Fruit fly (Drosophila melanogaster) Kc167 (cell line): ENCODE results near the gene msl-2.

Source experiments
- Myc ChIP-seq: fragments of >200 bp; optimal IDR thresholded peaks from 2 replicates; lab custom pipeline; 2017; ENCODE audit warnings: missing external identifiers
- Sin3A ChIP-seq: fragments of >200 bp; optimal IDR thresholded peaks from 2 replicates; lab custom pipeline; 2018; ENCODE audit warnings: missing external identifiers
- h ChIP-seq: fragments of >200 bp; optimal IDR thresholded peaks from 3 replicates; lab custom pipeline; 2018; ENCODE audit warnings: missing external identifiers
- insv ChIP-seq: fragments of >200 bp; optimal IDR thresholded peaks from 3 replicates; lab custom pipeline; 2018; ENCODE audit warnings: missing external identifiers
- psq ChIP-seq: fragments of >200 bp; optimal IDR thresholded peaks from 2 replicates; lab custom pipeline; 2017; ENCODE audit warnings: missing external identifiers
- ttk ChIP-seq: sonication (Bioruptor generic); optimal IDR thresholded peaks from 2 replicates; lab custom pipeline; 2017; ENCODE audit warnings: missing external identifiers

DNA sequence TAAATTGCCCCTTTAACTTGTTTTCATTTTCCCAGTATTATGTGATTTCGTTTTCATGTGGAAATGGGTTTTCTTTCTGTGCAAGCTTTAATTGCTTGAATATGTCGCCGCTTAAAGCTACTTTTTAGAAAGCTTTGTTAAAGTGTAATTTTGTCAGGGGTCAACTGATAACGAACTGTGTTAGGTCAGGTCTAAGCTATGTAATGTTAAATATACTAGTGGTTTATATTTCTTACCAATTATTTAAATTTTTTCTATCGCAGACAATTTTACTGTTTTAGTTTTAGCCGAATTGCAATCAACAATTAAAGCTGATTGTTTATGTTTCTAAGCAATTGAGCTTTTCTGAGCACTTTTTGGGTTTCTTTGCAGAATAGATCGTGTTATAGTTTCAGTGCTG lies 40.4 kb upstream of the msl-2 start:
- TF ChIP-seq Sin3A (lab: Kevin White, UChicago) (no peak), psq (lab: Kevin White, UChicago) (no peak), ttk (lab: Kevin White, UChicago) (no peak), h (lab: Kevin White, UChicago) (no peak), Myc (lab: Kevin White, UChicago) (no peak), insv (lab: Kevin White, UChicago) (no peak)
